Fruit fly (Drosophila melanogaster): ENCODE data around the gene Gr10b.

Gene Gr10b

dm6 chrX:11458912-11459836 lies 46.2 kb upstream of the Gr10b start, which contains the start of gene CG43155 (continued):
- TF ChIP-seq CG7839 (tag; optimal IDR thresholded peaks at IDR 0.05) (no peak), stwl (tag; optimal IDR thresholded peaks at IDR 0.05) (peak; percentile 14), salm (tag; optimal IDR thresholded peaks at IDR 0.05) (no peak), CG4730 (GFP tag; IDR thresholded peaks at IDR 0.05) (no peak), her (GFP tag; optimal IDR thresholded peaks at IDR 0.05) (no peak), CG11456 (GFP tag; IDR thresholded peaks at IDR 0.05) (no peak), Atf6 (GFP tag; IDR thresholded peaks at IDR 0.05) (no peak), Gug (GFP tag; IDR thresholded peaks at IDR 0.05) (no peak), Mrtf (GFP tag; IDR thresholded peaks at IDR 0.05) (no peak), NC2β (GFP tag; optimal IDR thresholded peaks at IDR 0.05) (no peak), fd96Cb (tag; optimal IDR thresholded peaks at IDR 0.05) (no peak), CG32532 (GFP tag; IDR thresholded peaks at IDR 0.05) (no peak), HLH4C (GFP tag; IDR thresholded peaks at IDR 0.05; ENCODE audit: partially characterized antibody) (no peak), lov (optimal IDR thresholded peaks at IDR 0.05) (no peak), lov (GFP tag; IDR thresholded peaks at IDR 0.05) (no peak), org-1 (GFP tag; optimal IDR thresholded peaks at IDR 0.05) (no peak), Tbp (GFP tag; optimal IDR thresholded peaks at IDR 0.05) (no peak), lmd (GFP tag; IDR thresholded peaks at IDR 0.05) (no peak), CG18599 (GFP tag; optimal IDR thresholded peaks at IDR 0.05) (no peak), CG8281 (tag; optimal IDR thresholded peaks at IDR 0.05) (no peak), Pdp1 (GFP tag; optimal IDR thresholded peaks at IDR 0.05) (peak in 1 of 2 experiments; percentile 51), Gsc (GFP tag; IDR thresholded peaks at IDR 0.05) (no peak), CG13894 (tag; optimal IDR thresholded peaks at IDR 0.05) (no peak), caup (GFP tag; optimal IDR thresholded peaks at IDR 0.05; ENCODE audit: severe bottlenecking) (no peak), CG5245 (GFP tag; optimal IDR thresholded peaks at IDR 0.05) (no peak), E2f2 (GFP tag; IDR thresholded peaks at IDR 0.05) (peak; percentile 72), CG9876 (GFP tag; optimal IDR thresholded peaks at IDR 0.05) (no peak), ap (GFP tag; IDR thresholded peaks at IDR 0.05) (no peak), Vsx1 (GFP tag; optimal IDR thresholded peaks at IDR 0.05) (no peak), kah (GFP tag; optimal IDR thresholded peaks at IDR 0.05) (no peak), Adf1 (GFP tag; IDR thresholded peaks at IDR 0.05) (no peak), CG6654 (GFP tag; optimal IDR thresholded peaks at IDR 0.05) (no peak), scrt (GFP tag; optimal IDR thresholded peaks at IDR 0.05) (no peak), ewg (GFP tag; optimal IDR thresholded peaks at IDR 0.05) (no peak), CG12769 (tag; optimal IDR thresholded peaks at IDR 0.05) (no peak), CG2116 (GFP tag; optimal IDR thresholded peaks at IDR 0.05) (no peak), pzg (GFP tag; optimal IDR thresholded peaks at IDR 0.05) (peak; percentile 20), CG10431 (GFP tag; optimal IDR thresholded peaks at IDR 0.05) (no peak), Dek (tag; optimal IDR thresholded peaks at IDR 0.05) (no peak), kay (GFP tag; optimal IDR thresholded peaks at IDR 0.05) (no peak), CG5953 (GFP tag; IDR thresholded peaks at IDR 0.05) (no peak), CG13287 (GFP tag; IDR thresholded peaks at IDR 0.05; ENCODE audit: partially characterized antibody) (peak; percentile 42; the same call in 1 of the 2 replicates)
